Fruit fly (Drosophila melanogaster) whole organism, embryonic: ENCODE measurements around the gene Pp4-19C.

ENCODE experiments used
- ATbp ChIP-seq: fragments of 200-800 bp; sonication (Bioruptor generic); optimal IDR thresholded peaks from 2 replicates; lab custom pipeline; 2017; ENCODE audit warnings: missing biosample characterization, mild to moderate bottlenecking, missing genetic modification characterization, missing genetic modification reagents
- CG11560 ChIP-seq: fragments of 200-800 bp; sonication (Bioruptor generic); IDR thresholded peaks from 3 replicates; pipeline ENCODE4 v1.3.6; 2022; ENCODE audit warnings: missing biosample characterization, missing genetic modification characterization
- CG11723 ChIP-seq: fragments of 200-800 bp; sonication (Bioruptor generic); optimal IDR thresholded peaks from 2 replicates; lab custom pipeline; 2017; ENCODE audit warnings: missing biosample characterization, mild to moderate bottlenecking, missing genetic modification characterization
- CG13287 ChIP-seq: fragments of 200-800 bp; sonication (Bioruptor generic); IDR thresholded peaks from 2 replicates; pipeline ENCODE4 v1.3.6; 2022; ENCODE audit warnings: missing biosample characterization, missing genetic modification characterization; ENCODE audit not compliant: partially characterized antibody
- CG1832 ChIP-seq: fragments of 200-800 bp; sonication (Bioruptor generic); optimal IDR thresholded peaks from 2 replicates; lab custom pipeline; 2017; ENCODE audit warnings: missing biosample characterization, mild to moderate bottlenecking, missing genetic modification characterization, inconsistent platforms
- CG2875 ChIP-seq: fragments of 200-800 bp; sonication (Bioruptor generic); optimal IDR thresholded peaks from 2 replicates; lab custom pipeline; 2017; ENCODE audit warnings: missing biosample characterization, mild to moderate bottlenecking, missing genetic modification characterization, missing genetic modification reagents
- CG30403 ChIP-seq: fragments of 200-800 bp; sonication (Bioruptor generic); optimal IDR thresholded peaks from 3 replicates; lab custom pipeline; 2016; ENCODE audit warnings: missing biosample characterization, missing genetic modification characterization
- CG32767 ChIP-seq: fragments of 200-800 bp; sonication (Bioruptor generic); IDR thresholded peaks from 2 replicates; pipeline ENCODE4 v1.3.6; 2022; ENCODE audit warnings: missing biosample characterization, missing genetic modification characterization
- CG3281 ChIP-seq: fragments of 200-800 bp; sonication (Bioruptor generic); optimal IDR thresholded peaks from 3 replicates; lab custom pipeline; 2017; ENCODE audit warnings: missing biosample characterization, mild to moderate bottlenecking, missing genetic modification characterization
- CG42726 ChIP-seq: fragments of 200-800 bp; sonication (Bioruptor generic); IDR thresholded peaks from 2 replicates; pipeline ENCODE4 v1.3.6; 2022; ENCODE audit warnings: missing biosample characterization, missing genetic modification characterization; ENCODE audit not compliant: partially characterized antibody
- CG6765 ChIP-seq: fragments of 200-800 bp; sonication (Bioruptor generic); optimal IDR thresholded peaks from 3 replicates; lab custom pipeline; 2017; ENCODE audit warnings: missing biosample characterization, mild to moderate bottlenecking, missing genetic modification characterization
- CG8359 ChIP-seq: fragments of 200-800 bp; sonication (Bioruptor generic); optimal IDR thresholded peaks from 2 replicates; lab custom pipeline; 2017; ENCODE audit warnings: missing biosample characterization, mild to moderate bottlenecking, missing genetic modification characterization, borderline replicate concordance
- CG8944 ChIP-seq: fragments of 200-800 bp; sonication (Bioruptor generic); optimal IDR thresholded peaks from 3 replicates; lab custom pipeline; 2016; ENCODE audit warnings: missing biosample characterization, missing genetic modification characterization
- CHES-1-like ChIP-seq: fragments of 200-800 bp; sonication (Bioruptor generic); optimal IDR thresholded peaks from 2 replicates; lab custom pipeline; 2016; ENCODE audit warnings: missing biosample characterization, missing genetic modification characterization
- Dek ChIP-seq: fragments of 200-800 bp; sonication (Bioruptor generic); optimal IDR thresholded peaks from 3 replicates; lab custom pipeline; 2019; ENCODE audit warnings: missing biosample characterization, mild to moderate bottlenecking, missing genetic modification characterization, moderate library complexity
- Doc3 ChIP-seq: fragments of 200-800 bp; sonication (Bioruptor generic); IDR thresholded peaks from 3 replicates; pipeline ENCODE4 v1.3.6; 2022; ENCODE audit warnings: missing biosample characterization, missing genetic modification characterization; ENCODE audit not compliant: partially characterized antibody
- Ets97D ChIP-seq: fragments of 200-800 bp; sonication (Bioruptor generic); optimal IDR thresholded peaks from 3 replicates; lab custom pipeline; 2016; ENCODE audit warnings: missing biosample characterization, missing genetic modification characterization
- Fer1 ChIP-seq: fragments of 200-800 bp; sonication (Bioruptor generic); optimal IDR thresholded peaks from 2 replicates; lab custom pipeline; 2017; ENCODE audit warnings: missing biosample characterization, mild to moderate bottlenecking, missing genetic modification characterization
- H2.0 ChIP-seq: fragments of 200-800 bp; sonication (Bioruptor generic); IDR thresholded peaks from 2 replicates; pipeline ENCODE4 v1.3.6; 2022; ENCODE audit warnings: missing biosample characterization, missing genetic modification characterization
- HmgD ChIP-seq: fragments of 200-800 bp; sonication (Bioruptor generic); optimal IDR thresholded peaks from 3 replicates; lab custom pipeline; 2016; ENCODE audit warnings: missing biosample characterization, missing genetic modification characterization
- Hr3 ChIP-seq: fragments of 200-800 bp; sonication (Bioruptor generic); optimal IDR thresholded peaks from 3 replicates; lab custom pipeline; 2016; ENCODE audit warnings: missing biosample characterization, missing genetic modification characterization
- Mrtf ChIP-seq: fragments of 200-800 bp; sonication (Bioruptor generic); IDR thresholded peaks from 3 replicates; pipeline ENCODE4 v1.3.6; 2022; ENCODE audit warnings: missing biosample characterization, missing genetic modification characterization
- Nf-YA ChIP-seq: fragments of 200-800 bp; sonication (Bioruptor generic); IDR thresholded peaks from 2 replicates; pipeline ENCODE4 v1.3.6; 2022; ENCODE audit warnings: missing biosample characterization, missing genetic modification characterization
- Oli ChIP-seq: fragments of 200-800 bp; sonication (Bioruptor generic); optimal IDR thresholded peaks from 2 replicates; lab custom pipeline; 2018; ENCODE audit warnings: missing biosample characterization, mild to moderate bottlenecking, missing genetic modification characterization, moderate library complexity
- Poxn ChIP-seq: fragments of 200-800 bp; sonication (Bioruptor generic); IDR thresholded peaks from 2 replicates; pipeline ENCODE4 v1.3.6; 2022; ENCODE audit warnings: missing biosample characterization, missing genetic modification characterization
- Side ChIP-seq: fragments of 200-800 bp; sonication (Bioruptor generic); optimal IDR thresholded peaks from 2 replicates; lab custom pipeline; 2016; ENCODE audit warnings: missing biosample characterization, missing genetic modification characterization
- Sry-δ ChIP-seq: fragments of 200-800 bp; sonication (Bioruptor generic); optimal IDR thresholded peaks from 2 replicates; lab custom pipeline; 2016; ENCODE audit warnings: missing biosample characterization, missing genetic modification characterization
- ash1 ChIP-seq: fragments of 200-800 bp; sonication (Bioruptor generic); optimal IDR thresholded peaks from 2 replicates; lab custom pipeline; 2018; ENCODE audit warnings: missing biosample characterization, mild to moderate bottlenecking, missing genetic modification characterization
- bab2 ChIP-seq: fragments of 200-800 bp; sonication (Bioruptor generic); optimal IDR thresholded peaks from 2 replicates; lab custom pipeline; 2016; ENCODE audit warnings: missing biosample characterization, missing genetic modification characterization
- cg ChIP-seq: fragments of 200-800 bp; sonication (Bioruptor generic); optimal IDR thresholded peaks from 3 replicates; lab custom pipeline; 2019; ENCODE audit warnings: missing biosample characterization, mild to moderate bottlenecking, missing genetic modification characterization, moderate library complexity
- chif ChIP-seq, 2 experiments: fragments of 200-800 bp; sonication (Bioruptor generic); optimal IDR thresholded peaks; 3 replicates each; lab custom pipeline; 2016; ENCODE audit warnings: missing biosample characterization in 2 of 2, missing genetic modification characterization in 2 of 2
- chn ChIP-seq: fragments of 200-800 bp; sonication (Bioruptor generic); optimal IDR thresholded peaks from 2 replicates; lab custom pipeline; 2016; ENCODE audit warnings: missing biosample characterization, missing genetic modification characterization
- ewg ChIP-seq: fragments of 200-800 bp; sonication (Bioruptor generic); optimal IDR thresholded peaks from 3 replicates; lab custom pipeline; 2017; ENCODE audit warnings: mild to moderate bottlenecking, missing biosample characterization, missing genetic modification reagents, missing genetic modification characterization
- fd3F ChIP-seq: fragments of 200-800 bp; sonication (Bioruptor generic); optimal IDR thresholded peaks from 2 replicates; lab custom pipeline; 2018; ENCODE audit warnings: missing biosample characterization, mild to moderate bottlenecking, missing genetic modification characterization, moderate library complexity
- gsb ChIP-seq: fragments of 200-800 bp; sonication (Bioruptor generic); IDR thresholded peaks from 2 replicates; pipeline ENCODE4 v1.3.6; 2022; ENCODE audit warnings: missing biosample characterization, missing genetic modification characterization
- ham ChIP-seq: fragments of 200-800 bp; sonication (Bioruptor generic); IDR thresholded peaks from 2 replicates; pipeline ENCODE4 v1.3.6; 2022; ENCODE audit warnings: missing biosample characterization, missing genetic modification characterization
- inv ChIP-seq: fragments of 200-800 bp; sonication (Bioruptor generic); IDR thresholded peaks from 2 replicates; pipeline ENCODE4 v1.3.6; 2022; ENCODE audit warnings: missing biosample characterization, missing genetic modification characterization; ENCODE audit not compliant: partially characterized antibody
- jing ChIP-seq: fragments of 200-800 bp; sonication (Bioruptor generic); optimal IDR thresholded peaks from 2 replicates; lab custom pipeline; 2018; ENCODE audit warnings: missing biosample characterization, mild to moderate bottlenecking, missing genetic modification characterization
- kah ChIP-seq: fragments of 200-800 bp; sonication (Bioruptor generic); optimal IDR thresholded peaks from 2 replicates; lab custom pipeline; 2018; ENCODE audit warnings: missing biosample characterization, mild to moderate bottlenecking, missing genetic modification characterization
- lov ChIP-seq, 2 experiments: fragments of 200-800 bp in 1 of 2; fragments of >200 bp in 1 of 2; sonication (Bioruptor generic) in 1 of 2; IDR thresholded peaks in 1 of 2; optimal IDR thresholded peaks in 1 of 2; 2 replicates in 1 of 2; 3 replicates in 1 of 2; pipeline versions ENCODE4 v1.3.6 to Lab custom; 2017 to 2022; ENCODE audit warnings: missing biosample characterization in 1 of 2, missing genetic modification characterization in 1 of 2
- maf-S ChIP-seq: fragments of 200-800 bp; sonication (Bioruptor generic); optimal IDR thresholded peaks from 2 replicates; lab custom pipeline; 2016; ENCODE audit warnings: missing biosample characterization, missing genetic modification characterization
- mirr ChIP-seq: fragments of 200-800 bp; sonication (Bioruptor generic); optimal IDR thresholded peaks from 3 replicates; lab custom pipeline; 2018; ENCODE audit warnings: missing biosample characterization, mild to moderate bottlenecking, missing genetic modification characterization
- ranshi ChIP-seq: fragments of 200-800 bp; sonication (Bioruptor generic); IDR thresholded peaks from 2 replicates; pipeline ENCODE4 v1.3.6; 2022; ENCODE audit warnings: missing biosample characterization, missing genetic modification characterization
- sens ChIP-seq: fragments of 200-800 bp; sonication (Bioruptor generic); peaks from one replicate; lab custom pipeline; 2016; ENCODE audit warnings: missing biosample characterization, missing genetic modification characterization
- shn ChIP-seq: fragments of 200-800 bp; sonication (Bioruptor generic); optimal IDR thresholded peaks from 3 replicates; lab custom pipeline; 2016; ENCODE audit warnings: missing biosample characterization, missing genetic modification characterization
- sr ChIP-seq: fragments of 200-800 bp; sonication (Bioruptor generic); IDR thresholded peaks from 3 replicates; pipeline ENCODE4 v1.3.6; 2022; ENCODE audit warnings: missing biosample characterization, missing genetic modification characterization
- usp ChIP-seq: fragments of >200 bp; optimal IDR thresholded peaks from 2 replicates; lab custom pipeline; 2017; ENCODE audit warnings: missing biosample characterization, missing genetic modification characterization
- wek ChIP-seq: fragments of 200-800 bp; sonication (Bioruptor generic); optimal IDR thresholded peaks from 3 replicates; lab custom pipeline; 2018; ENCODE audit warnings: missing biosample characterization, mild to moderate bottlenecking, missing genetic modification characterization, moderate library complexity
- zfh1 ChIP-seq: fragments of 200-800 bp; sonication (Bioruptor generic); IDR thresholded peaks from 3 replicates; pipeline ENCODE4 v1.3.6; 2022; ENCODE audit warnings: missing biosample characterization, missing genetic modification characterization

Pp4-19C gene

dm6 chrX:20429482-20430204 lies 5.8 kb upstream of the Pp4-19C start, which contains the start of the genes CG11710 and mal (continued):
- TF ChIP-seq CG8944 (GFP tag; lab: Kevin White, UChicago), result peak; percentile 46
- TF ChIP-seq kah (GFP tag; lab: Kevin White, UChicago), result peak; percentile 60
- TF ChIP-seq ATbp (GFP tag; lab: Kevin White, UChicago), result no peak
- peak; percentile 58 for TF ChIP-seq CG8359 (GFP tag; lab: Kevin White, UChicago)
- TF ChIP-seq chif (GFP tag; optimal IDR thresholded peaks at IDR 0.05; lab: Kevin White, UChicago), result peak; percentile 36 to 68
- TF ChIP-seq CG13287, result peak; percentile 51
- TF ChIP-seq HmgD (GFP tag; lab: Kevin White, UChicago), result peak; percentile 12
- no peak for TF ChIP-seq CG42726
- peak; percentile 48 for TF ChIP-seq maf-S (GFP tag; lab: Kevin White, UChicago)
- TF ChIP-seq sens, result peak; percentile 95
- TF ChIP-seq Sry-δ (GFP tag; lab: Kevin White, UChicago), result peak; percentile 36
- peak; percentile 72 for TF ChIP-seq CG6765 (GFP tag; lab: Kevin White, UChicago)
- TF ChIP-seq wek (GFP tag; lab: Kevin White, UChicago), result no peak
- TF ChIP-seq Fer1 (GFP tag; lab: Kevin White, UChicago), result peak; percentile 88
- TF ChIP-seq Oli (tag; lab: Kevin White, UChicago), result no peak
- TF ChIP-seq mirr (GFP tag; lab: Kevin White, UChicago), result peak; percentile 80
- no peak for TF ChIP-seq ash1 (GFP tag; lab: Kevin White, UChicago)
- no peak for TF ChIP-seq CG1832
- peak; percentile 60; the same call in 1 of the 2 replicates for TF ChIP-seq ranshi
- TF ChIP-seq jing (GFP tag; lab: Kevin White, UChicago), result no peak
- peak; percentile 44 for TF ChIP-seq Side (GFP tag; lab: Kevin White, UChicago)
- TF ChIP-seq Ets97D, result peak; percentile 44
- TF ChIP-seq CHES-1-like, result peak; percentile 29
- TF ChIP-seq ewg (GFP tag; lab: Kevin White, UChicago), result peak; percentile 42
- TF ChIP-seq lov (optimal IDR thresholded peaks at IDR 0.05; lab: Kevin White, UChicago), result no peak
- no peak for TF ChIP-seq lov (GFP tag; IDR thresholded peaks at IDR 0.05; lab: Robert Waterston, UW)
- peak; percentile 50; the same call in 2 of the 3 replicates for TF ChIP-seq zfh1 (GFP tag; lab: Robert Waterston, UW)
- TF ChIP-seq inv (GFP tag; lab: Robert Waterston, UW), result no peak
- peak; percentile 50 for TF ChIP-seq H2.0
- TF ChIP-seq CG2875 (GFP tag; lab: Kevin White, UChicago), result no peak
- TF ChIP-seq Nf-YA (GFP tag; lab: Robert Waterston, UW), result 0 out of 2 replicates have a peak, but pooled peaks have one; percentile 35
- peak; percentile 84 for TF ChIP-seq CG3281 (GFP tag; lab: Kevin White, UChicago)
- 0 out of 3 replicates have a peak, but pooled peaks have one; percentile 46 for TF ChIP-seq Doc3 (GFP tag; lab: Robert Waterston, UW)
- no peak for TF ChIP-seq CG11723 (GFP tag; lab: Kevin White, UChicago)
- TF ChIP-seq CG30403 (GFP tag; lab: Kevin White, UChicago), result peak; percentile 83
- TF ChIP-seq CG11560, result peak; percentile 86; the same call in 2 of the 3 replicates
- TF ChIP-seq cg (GFP tag; lab: Kevin White, UChicago), result no peak
- TF ChIP-seq gsb (GFP tag; lab: Robert Waterston, UW), result no peak
- TF ChIP-seq Dek, result peak; percentile 65
- no peak for TF ChIP-seq Poxn (GFP tag; lab: Robert Waterston, UW)
- peak; percentile 30 for TF ChIP-seq shn (GFP tag; lab: Kevin White, UChicago)
- no peak for TF ChIP-seq sr (GFP tag; lab: Robert Waterston, UW)
- peak; percentile 64 for TF ChIP-seq fd3F (GFP tag; lab: Kevin White, UChicago)
- peak; percentile 57; the same call in 1 of the 3 replicates for TF ChIP-seq Mrtf
- peak; percentile 85 for TF ChIP-seq bab2 (GFP tag; lab: Kevin White, UChicago)
- TF ChIP-seq Hr3 (GFP tag; lab: Kevin White, UChicago), result peak; percentile 57
- TF ChIP-seq CG32767 (GFP tag; lab: Robert Waterston, UW), result peak; percentile 59; the same call in 1 of the 2 replicates
- TF ChIP-seq ham (GFP tag; lab: Robert Waterston, UW), result no peak
- TF ChIP-seq chn (GFP tag; lab: Kevin White, UChicago), result peak; percentile 61
- no peak for TF ChIP-seq usp (GFP tag; lab: Kevin White, UChicago)
